Fruit fly (Drosophila melanogaster) whole organism, embryonic: Measurements from ENCODE around the gene Acat2.

Experiments
- ATbp ChIP-seq: fragments of 200-800 bp; sonication (Bioruptor generic); optimal IDR thresholded peaks from 2 replicates; lab custom pipeline; 2017; ENCODE audit warnings: missing biosample characterization, mild to moderate bottlenecking, missing genetic modification characterization, missing genetic modification reagents
- Abd-B ChIP-seq: fragments of 200-800 bp; sonication (Bioruptor generic); optimal IDR thresholded peaks from 2 replicates; lab custom pipeline; 2018; ENCODE audit warnings: missing biosample characterization, mild to moderate bottlenecking, missing genetic modification characterization, moderate library complexity
- Atf6 ChIP-seq: fragments of 200-800 bp; sonication (Bioruptor generic); IDR thresholded peaks from 2 replicates; pipeline ENCODE4 v1.3.6; 2022; ENCODE audit warnings: missing biosample characterization, missing genetic modification characterization
- CG10565 ChIP-seq: fragments of 200-800 bp; sonication (Bioruptor generic); optimal IDR thresholded peaks from 3 replicates; lab custom pipeline; 2016; ENCODE audit warnings: missing biosample characterization, mild to moderate bottlenecking, missing genetic modification characterization
- CG12391 ChIP-seq: fragments of 200-800 bp; sonication (Bioruptor generic); optimal IDR thresholded peaks from 3 replicates; lab custom pipeline; 2018; ENCODE audit warnings: missing biosample characterization, mild to moderate bottlenecking, missing genetic modification characterization, moderate library complexity
- CG12659 ChIP-seq: fragments of 200-800 bp; sonication (Bioruptor generic); optimal IDR thresholded peaks from 3 replicates; lab custom pipeline; 2017; ENCODE audit warnings: mild to moderate bottlenecking, missing biosample characterization, missing genetic modification reagents, missing genetic modification characterization
- CG13123 ChIP-seq: fragments of 200-800 bp; sonication (Bioruptor generic); optimal IDR thresholded peaks from 2 replicates; lab custom pipeline; 2016; ENCODE audit warnings: missing biosample characterization, missing genetic modification characterization
- CG13775 ChIP-seq: fragments of 200-800 bp; sonication (Bioruptor generic); optimal IDR thresholded peaks from 3 replicates; lab custom pipeline; 2017; ENCODE audit warnings: missing biosample characterization, mild to moderate bottlenecking, missing genetic modification characterization
- CG14860 ChIP-seq: fragments of 200-800 bp; sonication (Bioruptor generic); IDR thresholded peaks from 3 replicates; pipeline ENCODE4 v1.3.6; 2022; ENCODE audit warnings: missing biosample characterization, missing genetic modification characterization; ENCODE audit not compliant: partially characterized antibody
- CG15073 ChIP-seq: fragments of 200-800 bp; sonication (Bioruptor generic); optimal IDR thresholded peaks from 2 replicates; lab custom pipeline; 2016; ENCODE audit warnings: missing biosample characterization, missing genetic modification characterization
- CG16779 ChIP-seq: fragments of 200-800 bp; sonication (Bioruptor generic); IDR thresholded peaks from 2 replicates; pipeline ENCODE4 v1.3.6; 2022; ENCODE audit warnings: missing biosample characterization, missing genetic modification characterization
- CG17568 ChIP-seq: fragments of 200-800 bp; sonication (Bioruptor generic); optimal IDR thresholded peaks from 2 replicates; lab custom pipeline; 2018; ENCODE audit warnings: missing biosample characterization, mild to moderate bottlenecking, missing genetic modification characterization, moderate library complexity
- CG1832 ChIP-seq: fragments of 200-800 bp; sonication (Bioruptor generic); optimal IDR thresholded peaks from 2 replicates; lab custom pipeline; 2017; ENCODE audit warnings: missing biosample characterization, mild to moderate bottlenecking, missing genetic modification characterization, inconsistent platforms
- CG18764 ChIP-seq: fragments of 200-800 bp; sonication (Bioruptor generic); optimal IDR thresholded peaks from 3 replicates; lab custom pipeline; 2016; ENCODE audit warnings: missing biosample characterization, missing genetic modification characterization
- CG2120 ChIP-seq: fragments of 200-800 bp; sonication (Bioruptor generic); optimal IDR thresholded peaks from 3 replicates; lab custom pipeline; 2016; ENCODE audit warnings: missing biosample characterization, missing genetic modification characterization
- CG30403 ChIP-seq: fragments of 200-800 bp; sonication (Bioruptor generic); optimal IDR thresholded peaks from 3 replicates; lab custom pipeline; 2016; ENCODE audit warnings: missing biosample characterization, missing genetic modification characterization
- CG34224 ChIP-seq: fragments of 200-800 bp; sonication (Bioruptor generic); IDR thresholded peaks from 3 replicates; pipeline ENCODE4 v1.3.6; 2022; ENCODE audit warnings: missing biosample characterization, missing genetic modification characterization; ENCODE audit not compliant: partially characterized antibody
- CG7786 ChIP-seq: fragments of 200-800 bp; sonication (Bioruptor generic); optimal IDR thresholded peaks from 2 replicates; lab custom pipeline; 2016; ENCODE audit warnings: missing biosample characterization, missing genetic modification characterization
- CG7928 ChIP-seq: fragments of 200-800 bp; sonication (Bioruptor generic); optimal IDR thresholded peaks from 2 replicates; lab custom pipeline; 2017; ENCODE audit warnings: missing biosample characterization, mild to moderate bottlenecking, missing genetic modification characterization
- CG7987 ChIP-seq: fragments of 200-800 bp; sonication (Bioruptor generic); optimal IDR thresholded peaks from 2 replicates; lab custom pipeline; 2018; ENCODE audit warnings: missing biosample characterization, mild to moderate bottlenecking, missing genetic modification characterization, moderate library complexity
- CTCF ChIP-seq: fragments of 200-800 bp; sonication (Bioruptor generic); optimal IDR thresholded peaks from 2 replicates; lab custom pipeline; 2017; ENCODE audit warnings: missing biosample characterization, mild to moderate bottlenecking, missing genetic modification characterization, moderate library complexity
- D ChIP-seq, 2 experiments: fragments of 200-800 bp in 1 of 2; fragments of >200 bp in 1 of 2; sonication (Bioruptor generic) in 1 of 2; optimal IDR thresholded peaks; 2 replicates in 1 of 2; 3 replicates in 1 of 2; lab custom pipeline; 2017; ENCODE audit warnings: mild to moderate bottlenecking in 1 of 2, missing biosample characterization in 1 of 2, missing genetic modification characterization in 1 of 2, missing genetic modification reagents in 1 of 2
- Dfd ChIP-seq, 2 experiments: fragments of >200 bp; optimal IDR thresholded peaks; 2 replicates each; lab custom pipeline; 2017; ENCODE audit warnings: missing biosample characterization in 2 of 2, missing genetic modification characterization in 2 of 2
- Dp ChIP-seq: fragments of 200-800 bp; sonication (Bioruptor generic); optimal IDR thresholded peaks from 2 replicates; lab custom pipeline; 2018; ENCODE audit warnings: missing biosample characterization, mild to moderate bottlenecking, missing genetic modification characterization, moderate library complexity
- Drgx ChIP-seq: fragments of 200-800 bp; sonication (Bioruptor generic); IDR thresholded peaks from 2 replicates; pipeline ENCODE4 v1.3.6; 2022; ENCODE audit warnings: missing biosample characterization, missing genetic modification characterization
- E2f2 ChIP-seq: fragments of 200-800 bp; sonication (Bioruptor generic); IDR thresholded peaks from 2 replicates; pipeline ENCODE4 v1.3.6; 2022; ENCODE audit warnings: missing biosample characterization, missing genetic modification characterization
- Ets97D ChIP-seq: fragments of 200-800 bp; sonication (Bioruptor generic); optimal IDR thresholded peaks from 3 replicates; lab custom pipeline; 2016; ENCODE audit warnings: missing biosample characterization, missing genetic modification characterization
- Jarid2 ChIP-seq: fragments of 200-800 bp; sonication (Bioruptor generic); optimal IDR thresholded peaks from 3 replicates; lab custom pipeline; 2017; ENCODE audit warnings: mild to moderate bottlenecking, missing biosample characterization, missing genetic modification reagents, missing genetic modification characterization
- Ptx1 ChIP-seq: fragments of 200-800 bp; sonication (Bioruptor generic); IDR thresholded peaks from 2 replicates; pipeline ENCODE4 v1.3.6; 2022; ENCODE audit warnings: missing biosample characterization, missing genetic modification characterization
- TFAM ChIP-seq: fragments of 200-800 bp; sonication (Bioruptor generic); optimal IDR thresholded peaks from 2 replicates; lab custom pipeline; 2017; ENCODE audit warnings: missing biosample characterization, missing genetic modification characterization, inconsistent platforms
- Trl ChIP-seq, 3 experiments: fragments of >200 bp in 2 of 3; fragments of 200-800 bp in 1 of 3; sonication (Bioruptor generic) in 1 of 3; optimal IDR thresholded peaks; 2 replicates in 1 of 3; 3 replicates in 2 of 3; lab custom pipeline; 2016 to 2017; ENCODE audit warnings: missing biosample characterization in 1 of 3, missing genetic modification characterization in 1 of 3
- abd-A ChIP-seq: fragments of 200-800 bp; sonication (Bioruptor generic); optimal IDR thresholded peaks from 3 replicates; lab custom pipeline; 2019; ENCODE audit warnings: missing biosample characterization, mild to moderate bottlenecking, missing genetic modification characterization, moderate library complexity
- ato ChIP-seq: fragments of 200-800 bp; sonication (Bioruptor generic); IDR thresholded peaks from 2 replicates; pipeline ENCODE4 v1.3.6; 2022; ENCODE audit warnings: missing biosample characterization, missing genetic modification characterization; ENCODE audit not compliant: partially characterized antibody
- chinmo ChIP-seq: fragments of 200-800 bp; sonication (Bioruptor generic); IDR thresholded peaks from 4 replicates; pipeline ENCODE4 v1.3.6; 2022; ENCODE audit warnings: missing biosample characterization, missing genetic modification characterization; ENCODE audit not compliant: partially characterized antibody
- crp ChIP-seq, 2 experiments: fragments of 200-800 bp; sonication (Bioruptor generic); optimal IDR thresholded peaks; 2 replicates in 1 of 2; 3 replicates in 1 of 2; lab custom pipeline; 2017; ENCODE audit warnings: missing biosample characterization in 2 of 2, missing genetic modification characterization in 2 of 2, mild to moderate bottlenecking in 1 of 2, moderate library complexity in 1 of 2
- dysf ChIP-seq: fragments of 200-800 bp; sonication (Bioruptor generic); IDR thresholded peaks from 3 replicates; pipeline ENCODE4 v1.3.6; 2022; ENCODE audit warnings: missing biosample characterization, missing genetic modification characterization
- ewg ChIP-seq: fragments of 200-800 bp; sonication (Bioruptor generic); optimal IDR thresholded peaks from 3 replicates; lab custom pipeline; 2017; ENCODE audit warnings: mild to moderate bottlenecking, missing biosample characterization, missing genetic modification reagents, missing genetic modification characterization
- gfzf ChIP-seq: fragments of 200-800 bp; sonication (Bioruptor generic); optimal IDR thresholded peaks from 2 replicates; lab custom pipeline; 2016; ENCODE audit warnings: missing biosample characterization, mild to moderate bottlenecking, missing genetic modification characterization, moderate library complexity
- hkb ChIP-seq, 2 experiments: fragments of 200-800 bp in 1 of 2; fragments of >200 bp in 1 of 2; sonication (Bioruptor generic) in 1 of 2; IDR thresholded peaks in 1 of 2; optimal IDR thresholded peaks in 1 of 2; 2 replicates each; pipeline versions ENCODE4 v1.3.6 to Lab custom; 2017 to 2022; ENCODE audit warnings: missing biosample characterization in 1 of 2, missing genetic modification characterization in 1 of 2
- kay ChIP-seq: fragments of 200-800 bp; sonication (Bioruptor generic); optimal IDR thresholded peaks from 2 replicates; lab custom pipeline; 2016; ENCODE audit warnings: missing biosample characterization, missing genetic modification characterization
- otp ChIP-seq: fragments of 200-800 bp; sonication (Bioruptor generic); IDR thresholded peaks from 3 replicates; pipeline ENCODE4, ENCODE4 v1.3.6; 2022; ENCODE audit warnings: missing biosample characterization, missing genetic modification characterization
- psq ChIP-seq: fragments of 200-800 bp; sonication (Bioruptor generic); optimal IDR thresholded peaks from 2 replicates; lab custom pipeline; 2017; ENCODE audit warnings: missing biosample characterization, missing genetic modification characterization
- ranshi ChIP-seq: fragments of 200-800 bp; sonication (Bioruptor generic); IDR thresholded peaks from 2 replicates; pipeline ENCODE4 v1.3.6; 2022; ENCODE audit warnings: missing biosample characterization, missing genetic modification characterization
- ro ChIP-seq: fragments of 200-800 bp; sonication (Bioruptor generic); IDR thresholded peaks from 2 replicates; pipeline ENCODE4 v1.3.6; 2022; ENCODE audit warnings: missing biosample characterization, missing genetic modification characterization
- sd ChIP-seq: fragments of 200-800 bp; sonication (Bioruptor generic); optimal IDR thresholded peaks from 3 replicates; lab custom pipeline; 2018; ENCODE audit warnings: missing biosample characterization, mild to moderate bottlenecking, missing genetic modification characterization, moderate library complexity
- sima ChIP-seq: fragments of 200-800 bp; sonication (Bioruptor generic); optimal IDR thresholded peaks from 2 replicates; lab custom pipeline; 2016; ENCODE audit warnings: missing biosample characterization, missing genetic modification characterization
- sna ChIP-seq: fragments of 200-800 bp; sonication (Bioruptor generic); IDR thresholded peaks from 2 replicates; pipeline ENCODE4 v1.3.6; 2022; ENCODE audit warnings: missing biosample characterization, missing genetic modification characterization; ENCODE audit not compliant: partially characterized antibody
- tio ChIP-seq: fragments of 200-800 bp; sonication (Bioruptor generic); optimal IDR thresholded peaks from 2 replicates; lab custom pipeline; 2017; ENCODE audit warnings: missing biosample characterization, missing genetic modification characterization, inconsistent platforms

Gene Acat2

dm6 chr3L:1269013-1269412 is 33.7 kb upstream of the Acat2 start:
- TF ChIP-seq CG14860 (GFP tag; lab: Robert Waterston, UW) (0 out of 3 replicates have a peak, but pooled peaks have one; percentile 10), dysf (GFP tag; lab: Robert Waterston, UW) (no peak), CG7987 (GFP tag; lab: Kevin White, UChicago) (no peak), CG17568 (GFP tag; lab: Kevin White, UChicago) (no peak), CTCF (GFP tag; lab: Kevin White, UChicago) (no peak), crp (GFP tag; optimal IDR thresholded peaks at IDR 0.05; lab: Kevin White, UChicago) (no peak), CG34224 (no peak), gfzf (no peak), ro (no peak), sd (tag; lab: Kevin White, UChicago) (peak; percentile 85), Drgx (0 out of 2 replicates have a peak, but pooled peaks have one; percentile 29), ATbp (no peak), ato (GFP tag; lab: Robert Waterston, UW) (0 out of 2 replicates have a peak, but pooled peaks have one; percentile 21)
- TF ChIP-seq, all 482 proteins: peak for 4

- TF ChIP-seq TFAM (GFP tag; lab: Kevin White, UChicago) (no peak), ranshi (GFP tag; lab: Robert Waterston, UW) (peak; percentile 34; the same call in 1 of the 2 replicates), ewg (GFP tag; lab: Kevin White, UChicago) (peak; percentile 53), CG15073 (no peak), psq (GFP tag; lab: Kevin White, UChicago) (no peak), Dp (GFP tag; lab: Kevin White, UChicago) (no peak), Atf6 (GFP tag; lab: Robert Waterston, UW) (no peak), chinmo (GFP tag; lab: Robert Waterston, UW) (0 out of 4 replicates have a peak, but pooled peaks have one; percentile 35), tio (GFP tag; lab: Kevin White, UChicago) (no peak), Trl (optimal IDR thresholded peaks at IDR 0.05; lab: Kevin White, UChicago) (peak; percentile 42 to 68), Trl (GFP tag; optimal IDR thresholded peaks at IDR 0.05; lab: Kevin White, UChicago) (no peak), CG12391 (tag; lab: Kevin White, UChicago) (no peak), Abd-B (no peak), sd (tag; lab: Kevin White, UChicago) (peak; percentile 31), CG30403 (GFP tag; lab: Kevin White, UChicago) (no peak), otp (GFP tag; lab: Robert Waterston, UW) (no peak), CG18764 (GFP tag; lab: Kevin White, UChicago) (no peak), Jarid2 (peak; percentile 45), CG13123 (GFP tag; lab: Kevin White, UChicago) (no peak), sima (GFP tag; lab: Kevin White, UChicago) (no peak), CG10565 (no peak), sna (no peak), CG2120 (GFP tag; lab: Kevin White, UChicago) (no peak), CG12659 (GFP tag; lab: Kevin White, UChicago) (no peak), CG1832 (GFP tag; lab: Kevin White, UChicago) (no peak), Ets97D (GFP tag; lab: Kevin White, UChicago) (no peak), Dfd (GFP tag; optimal IDR thresholded peaks at IDR 0.05; lab: Kevin White, UChicago) (no peak), kay (GFP tag; lab: Kevin White, UChicago) (no peak), CG16779 (GFP tag; lab: Robert Waterston, UW) (0 out of 2 replicates have a peak, but pooled peaks have one; percentile 16), E2f2 (no peak), D (optimal IDR thresholded peaks at IDR 0.05; lab: Kevin White, UChicago) (no peak), D (GFP tag; optimal IDR thresholded peaks at IDR 0.05; lab: Kevin White, UChicago) (no peak), abd-A (tag; lab: Kevin White, UChicago) (peak; percentile 2), Ptx1 (no peak), CG7928 (no peak), CG13775 (GFP tag; lab: Kevin White, UChicago) (no peak), hkb (optimal IDR thresholded peaks at IDR 0.05; lab: Kevin White, UChicago) (no peak), hkb (GFP tag; IDR thresholded peaks at IDR 0.05; lab: Robert Waterston, UW) (no peak), CG7786 (GFP tag; lab: Kevin White, UChicago) (no peak)
Measured at dm6 chr3L:1275767-1276166, 27.0 kb upstream of the Acat2 start, which contains the start of gene CG32333. Gene CG32333, plus strand, starts transcription at chr3L:1275956.
